Worm (Caenorhabditis elegans) whole organism, L1 larva: ENCODE data around the gene ard-1.
A peak's percentile ranks its signal among the peaks of the same experiment; 100 is the strongest.

Source experiments
- elt-3 ChIP-seq, 6 experiments: fragments of 150-350 bp in 1 of 6; sonication (generic microtip); optimal IDR thresholded peaks; 2 replicates each; lab custom pipeline; 2017 to 2018; ENCODE audit warnings: missing biosample characterization in 6 of 6, missing genetic modification characterization in 6 of 6, inconsistent platforms in 1 of 6
- hlh-4 ChIP-seq: sonication (generic microtip); optimal IDR thresholded peaks from 2 replicates; lab custom pipeline; 2016; ENCODE audit warnings: mild to moderate bottlenecking, missing genetic modification characterization, missing compliant biosample characterization
- lsy-2 ChIP-seq, 2 experiments: fragments of 150-350 bp; optimal IDR thresholded peaks; 2 replicates each; lab custom pipeline; 2014; ENCODE audit warnings: missing biosample characterization in 2 of 2, missing genetic modification characterization in 2 of 2
- mdl-1 ChIP-seq, 2 experiments: fragments of 150-350 bp; optimal IDR thresholded peaks; 2 replicates each; lab custom pipeline; 2014 to 2017; ENCODE audit warnings: missing biosample characterization in 2 of 2, missing genetic modification characterization in 2 of 2, inconsistent platforms in 1 of 2
- mep-1 ChIP-seq: fragments of 150-350 bp; optimal IDR thresholded peaks from 2 replicates; lab custom pipeline; 2014; ENCODE audit warnings: missing biosample characterization, missing genetic modification characterization
- pax-3 ChIP-seq: fragments of 200-800 bp; sonication (Bioruptor generic); optimal IDR thresholded peaks from 2 replicates; lab custom pipeline; 2018; ENCODE audit warnings: mild to moderate bottlenecking, missing genetic modification characterization, moderate library complexity, missing compliant biosample characterization

- no peak for TF ChIP-seq elt-3 (tag; optimal IDR thresholded peaks at IDR 0.05; lab: Kevin White, UChicago)
- TF ChIP-seq lsy-2 (tag; optimal IDR thresholded peaks at IDR 0.05; lab: Kevin White, UChicago) = peak; percentile 80 to 86
- peak; percentile 70 for TF ChIP-seq mep-1 (tag; lab: Kevin White, UChicago)
- no peak for TF ChIP-seq pax-3
- TF ChIP-seq mdl-1 (tag; optimal IDR thresholded peaks at IDR 0.05; lab: Kevin White, UChicago) = no peak
- no peak for TF ChIP-seq hlh-4 (tag; lab: Kevin White, UChicago)
Observed at ce11 chrIV:11142314-11143227, 11.5 kb downstream of the ard-1 start, which contains the start of gene skih-2.
